Worm (Caenorhabditis elegans) whole organism, L2 larva: ENCODE results near the gene Y110A2AL.1.

Experiments
- R02D3.7 ChIP-seq: fragments of 150-350 bp; optimal IDR thresholded peaks from 2 replicates; lab custom pipeline; 2014; ENCODE audit warnings: missing biosample characterization, missing genetic modification characterization
- alr-1 ChIP-seq: fragments of 150-350 bp; optimal IDR thresholded peaks from 2 replicates; lab custom pipeline; 2014; ENCODE audit warnings: missing biosample characterization, missing genetic modification characterization
- ama-1 ChIP-seq: fragments of 150-350 bp; optimal IDR thresholded peaks from 2 replicates; lab custom pipeline; 2018; ENCODE audit warnings: inconsistent platforms
- blmp-1 ChIP-seq: sonication (generic microtip); optimal IDR thresholded peaks from 2 replicates; lab custom pipeline; 2017; ENCODE audit warnings: missing genetic modification characterization, mild to moderate bottlenecking, missing compliant biosample characterization, antibody characterized with exemption, moderate library complexity; ENCODE audit not compliant: insufficient read depth
- unc-39 ChIP-seq: fragments of 150-350 bp; optimal IDR thresholded peaks from 2 replicates; lab custom pipeline; 2014; ENCODE audit warnings: missing biosample characterization, missing genetic modification characterization
- zag-1 ChIP-seq: fragments of 150-350 bp; optimal IDR thresholded peaks from 2 replicates; lab custom pipeline; 2014; ENCODE audit warnings: missing biosample characterization, missing genetic modification characterization
- ztf-11 ChIP-seq: sonication (generic microtip); optimal IDR thresholded peaks from 2 replicates; lab custom pipeline; 2017; ENCODE audit warnings: missing biosample characterization, missing genetic modification characterization

- TF ChIP-seq ama-1 (lab: Kevin White, UChicago): no peak
- TF ChIP-seq ztf-11: no peak
- no peak for TF ChIP-seq unc-39
- TF ChIP-seq blmp-1 (tag; lab: Kevin White, UChicago): no peak
- TF ChIP-seq alr-1 (tag; lab: Kevin White, UChicago): no peak
- no peak for TF ChIP-seq R02D3.7
- no peak for TF ChIP-seq zag-1
Observed at ce11 chrII:2885518-2886449, 10.9 kb downstream of the Y110A2AL.1 start.
